Fruit fly (Drosophila melanogaster): ENCODE results near the gene Fim.

Fim gene

dm6 chrX:17249326-17249725, 52.4 kb downstream of the Fim start, which contains the start of gene CG8675 (continued):
- TF ChIP-seq sug (tag; optimal IDR thresholded peaks at IDR 0.05) (no peak), sqz (GFP tag; optimal IDR thresholded peaks at IDR 0.05) (no peak), CG1602 (GFP tag; optimal IDR thresholded peaks at IDR 0.05) (no peak), CG18764 (GFP tag; optimal IDR thresholded peaks at IDR 0.05) (no peak), CG4617 (GFP tag; optimal IDR thresholded peaks at IDR 0.05; ENCODE audit: borderline replicate concordance) (peak; percentile 65), CG2120 (GFP tag; optimal IDR thresholded peaks at IDR 0.05) (no peak), CG6854 (GFP tag; optimal IDR thresholded peaks at IDR 0.05) (peak; percentile 32), CG1832 (GFP tag; optimal IDR thresholded peaks at IDR 0.05) (no peak), CG15073 (GFP tag; optimal IDR thresholded peaks at IDR 0.05) (no peak), Six4 (GFP tag; optimal IDR thresholded peaks at IDR 0.05) (no peak), Dref (GFP tag; IDR thresholded peaks at IDR 0.05) (peak; percentile 43; the same call in 1 of the 2 replicates), CG33213 (GFP tag; optimal IDR thresholded peaks at IDR 0.05) (peak; percentile 18), CG17361 (GFP tag; IDR thresholded peaks at IDR 0.05) (no peak), CG12942 (GFP tag; optimal IDR thresholded peaks at IDR 0.05) (no peak), sim (GFP tag; IDR thresholded peaks at IDR 0.05) (no peak), cad (GFP tag; optimal IDR thresholded peaks at IDR 0.05) (peak; percentile 81), CG15514 (GFP tag; optimal IDR thresholded peaks at IDR 0.05) (peak; percentile 26), Med (GFP tag) (peak; percentile 70), Dbx (GFP tag; IDR thresholded peaks at IDR 0.05) (no peak), Meics (GFP tag; optimal IDR thresholded peaks at IDR 0.05) (no peak), CG31365 (tag; optimal IDR thresholded peaks at IDR 0.05) (no peak), CG11504 (tag; optimal IDR thresholded peaks at IDR 0.05) (no peak), CG13624 (GFP tag; optimal IDR thresholded peaks at IDR 0.05) (peak; percentile 29), lov (optimal IDR thresholded peaks at IDR 0.05) (no peak), lov (GFP tag; IDR thresholded peaks at IDR 0.05) (no peak), CG15479 (GFP tag; optimal IDR thresholded peaks at IDR 0.05) (no peak), sob (GFP tag; IDR thresholded peaks at IDR 0.05) (no peak), CG17568 (GFP tag; optimal IDR thresholded peaks at IDR 0.05) (no peak), stwl (tag; optimal IDR thresholded peaks at IDR 0.05) (peak; percentile 81), Sox102F (GFP tag; optimal IDR thresholded peaks at IDR 0.05) (no peak), pzg (GFP tag; optimal IDR thresholded peaks at IDR 0.05) (peak; percentile 61), Oli (tag; optimal IDR thresholded peaks at IDR 0.05) (no peak), Hmr (GFP tag; optimal IDR thresholded peaks at IDR 0.05) (no peak), CG12659 (GFP tag; optimal IDR thresholded peaks at IDR 0.05) (peak; percentile 2), CG6765 (GFP tag; optimal IDR thresholded peaks at IDR 0.05) (no peak), unpg (GFP tag; optimal IDR thresholded peaks at IDR 0.05) (no peak), CG8924 (tag; optimal IDR thresholded peaks at IDR 0.05) (no peak), Hr78 (GFP tag; optimal IDR thresholded peaks at IDR 0.05) (no peak), CTCF (GFP tag; optimal IDR thresholded peaks at IDR 0.05) (peak; percentile 48), CG14441 (GFP tag; IDR thresholded peaks at IDR 0.05) (no peak), Sry-β (GFP tag; optimal IDR thresholded peaks at IDR 0.05) (no peak), phol (tag; optimal IDR thresholded peaks at IDR 0.05) (peak; percentile 15), schlank (tag; optimal IDR thresholded peaks at IDR 0.05) (no peak), CG13894 (tag; optimal IDR thresholded peaks at IDR 0.05) (no peak), amos (GFP tag; IDR thresholded peaks at IDR 0.05; ENCODE audit: partially characterized antibody) (peak; percentile 21; the same call in 1 of the 2 replicates), HLH4C (GFP tag; IDR thresholded peaks at IDR 0.05; ENCODE audit: partially characterized antibody) (0 out of 3 replicates have a peak, but pooled peaks have one; percentile 43), CG6654 (GFP tag; optimal IDR thresholded peaks at IDR 0.05) (peak; percentile 99), nom (GFP tag; optimal IDR thresholded peaks at IDR 0.05) (no peak), Hand (GFP tag; optimal IDR thresholded peaks at IDR 0.05) (no peak), repo (GFP tag; optimal IDR thresholded peaks at IDR 0.05) (no peak), CG3847 (GFP tag; IDR thresholded peaks at IDR 0.05) (0 out of 2 replicates have a peak, but pooled peaks have one; percentile 24)

Measured in whole organism, embryonic.